Fruit fly (Drosophila melanogaster) Kc167 (cell line): ENCODE results near the gene ldbr.

Experiments
- Myc ChIP-seq: fragments of >200 bp; optimal IDR thresholded peaks from 2 replicates; lab custom pipeline; 2017; ENCODE audit warnings: missing external identifiers
- Sin3A ChIP-seq: fragments of >200 bp; optimal IDR thresholded peaks from 2 replicates; lab custom pipeline; 2018; ENCODE audit warnings: missing external identifiers
- h ChIP-seq: fragments of >200 bp; optimal IDR thresholded peaks from 3 replicates; lab custom pipeline; 2018; ENCODE audit warnings: missing external identifiers
- insv ChIP-seq: fragments of >200 bp; optimal IDR thresholded peaks from 3 replicates; lab custom pipeline; 2018; ENCODE audit warnings: missing external identifiers
- psq ChIP-seq: fragments of >200 bp; optimal IDR thresholded peaks from 2 replicates; lab custom pipeline; 2017; ENCODE audit warnings: missing external identifiers
- ttk ChIP-seq: sonication (Bioruptor generic); optimal IDR thresholded peaks from 2 replicates; lab custom pipeline; 2017; ENCODE audit warnings: missing external identifiers

The ldbr gene

dm6 chr3L:8159724-8160422, 38.2 kb downstream of the ldbr start, which contains the start of gene CG43886:
Gene CG43886, minus strand, starts transcription at chr3L:8159774.
- TF ChIP-seq ttk (lab: Kevin White, UChicago) (no peak), h (no peak), insv (no peak), Myc (lab: Kevin White, UChicago) (no peak), psq (lab: Kevin White, UChicago) (no peak), Sin3A (no peak)

dm6 chr3L:8165436-8165835, 43.8 kb downstream of the ldbr start, which contains the start of gene CG13675:
Gene CG13675, minus strand, starts transcription at chr3L:8165518.
- TF ChIP-seq insv (no peak), psq (lab: Kevin White, UChicago) (no peak), ttk (lab: Kevin White, UChicago) (no peak), h (no peak), Myc (lab: Kevin White, UChicago) (no peak), Sin3A (no peak)
